Worm (Caenorhabditis elegans) whole organism, L1 larva: ENCODE results near the gene R11G1.2.

Source experiments
- C04F5.9 ChIP-seq: sonication (generic microtip); optimal IDR thresholded peaks from 2 replicates; lab custom pipeline; 2016; ENCODE audit warnings: missing genetic modification characterization, missing compliant biosample characterization
- C16A3.4 ChIP-seq: fragments of 150-350 bp; optimal IDR thresholded peaks from 2 replicates; lab custom pipeline; 2014; ENCODE audit warnings: missing biosample characterization, missing genetic modification characterization
- C34B4.2 ChIP-seq: sonication (generic microtip); optimal IDR thresholded peaks from 2 replicates; lab custom pipeline; 2017; ENCODE audit warnings: mild to moderate bottlenecking, missing genetic modification characterization, missing compliant biosample characterization
- F16B12.6 ChIP-seq: fragments of 150-350 bp; optimal IDR thresholded peaks from 2 replicates; lab custom pipeline; 2014; ENCODE audit warnings: missing biosample characterization, missing genetic modification characterization
- aha-1 ChIP-seq: fragments of 150-350 bp; optimal IDR thresholded peaks from 2 replicates; lab custom pipeline; 2014; ENCODE audit warnings: missing biosample characterization, missing genetic modification characterization
- blmp-1 ChIP-seq: fragments of 150-350 bp; optimal IDR thresholded peaks from 2 replicates; lab custom pipeline; 2014; ENCODE audit warnings: missing biosample characterization, missing genetic modification characterization
- ceh-8 ChIP-seq: fragments of 200-800 bp; sonication (Bioruptor generic); optimal IDR thresholded peaks from 2 replicates; lab custom pipeline; 2018; ENCODE audit warnings: mild to moderate bottlenecking, missing genetic modification characterization, moderate library complexity, missing compliant biosample characterization
- ceh-82 ChIP-seq, 3 experiments: fragments of 150-350 bp in 1 of 3; sonication (generic microtip) in 2 of 3; optimal IDR thresholded peaks; 2 replicates each; lab custom pipeline; 2014 to 2017; ENCODE audit warnings: missing biosample characterization in 3 of 3, missing genetic modification characterization in 3 of 3
- ceh-90 ChIP-seq: sonication (generic microtip); optimal IDR thresholded peaks from 2 replicates; lab custom pipeline; 2016; ENCODE audit warnings: missing genetic modification characterization, missing compliant biosample characterization
- ces-1 ChIP-seq: fragments of 150-350 bp; optimal IDR thresholded peaks from 2 replicates; lab custom pipeline; 2014; ENCODE audit warnings: missing biosample characterization, missing genetic modification reagents, missing genetic modification characterization
- dpl-1 ChIP-seq, 3 experiments: fragments of 150-350 bp in 2 of 3; sonication (generic microtip) in 1 of 3; optimal IDR thresholded peaks; 2 replicates each; lab custom pipeline; 2014 to 2017; ENCODE audit warnings: missing biosample characterization in 3 of 3, missing genetic modification characterization in 3 of 3, missing genetic modification reagents in 3 of 3
- dsc-1 ChIP-seq: sonication (generic microtip); optimal IDR thresholded peaks from 2 replicates; lab custom pipeline; 2016; ENCODE audit warnings: mild to moderate bottlenecking, missing genetic modification characterization, missing compliant biosample characterization
- efl-1 ChIP-seq, 4 experiments: fragments of 150-350 bp; optimal IDR thresholded peaks in 3 of 4; peaks in 1 of 4; 1 replicate in 1 of 4; 2 replicates in 3 of 4; lab custom pipeline; 2014; ENCODE audit warnings: missing biosample characterization in 2 of 4, missing genetic modification characterization in 2 of 4, missing genetic modification reagents in 2 of 4
- elt-3 ChIP-seq, 6 experiments: fragments of 150-350 bp in 1 of 6; sonication (generic microtip); optimal IDR thresholded peaks; 2 replicates each; lab custom pipeline; 2017 to 2018; ENCODE audit warnings: missing biosample characterization in 6 of 6, missing genetic modification characterization in 6 of 6, inconsistent platforms in 1 of 6
- ets-5 ChIP-seq: fragments of 200-800 bp; sonication (Bioruptor generic); IDR thresholded peaks from 2 replicates; pipeline ENCODE4 v1.3.6; 2022; ENCODE audit warnings: missing genetic modification characterization, missing compliant biosample characterization
- fos-1 ChIP-seq: fragments of 150-350 bp; optimal IDR thresholded peaks from 2 replicates; lab custom pipeline; 2014; ENCODE audit warnings: missing biosample characterization, missing genetic modification characterization
- grh-1 ChIP-seq: fragments of 200-800 bp; sonication (Bioruptor generic); IDR thresholded peaks from 2 replicates; pipeline ENCODE4 v1.3.6; 2022; ENCODE audit warnings: missing genetic modification reagents, missing genetic modification characterization, missing compliant biosample characterization
- hlh-17 ChIP-seq: fragments of 200-800 bp; sonication (Bioruptor generic); optimal IDR thresholded peaks from 2 replicates; lab custom pipeline; 2018; ENCODE audit warnings: missing genetic modification characterization, mild to moderate bottlenecking, missing compliant biosample characterization, moderate library complexity, borderline replicate concordance
- hlh-4 ChIP-seq: sonication (generic microtip); optimal IDR thresholded peaks from 2 replicates; lab custom pipeline; 2016; ENCODE audit warnings: mild to moderate bottlenecking, missing genetic modification characterization, missing compliant biosample characterization
- hpl-2 ChIP-seq: fragments of 150-350 bp; optimal IDR thresholded peaks from 2 replicates; lab custom pipeline; 2014; ENCODE audit warnings: missing biosample characterization, missing genetic modification reagents, missing genetic modification characterization
- irx-1 ChIP-seq: sonication (generic microtip); optimal IDR thresholded peaks from 2 replicates; lab custom pipeline; 2016; ENCODE audit warnings: missing genetic modification characterization, missing compliant biosample characterization
- isw-1 ChIP-seq: fragments of 200-800 bp; sonication (Bioruptor generic); IDR thresholded peaks from 2 replicates; pipeline ENCODE4 v1.3.6; 2022; ENCODE audit warnings: missing genetic modification characterization, missing compliant biosample characterization
- lin-13 ChIP-seq: fragments of 150-350 bp; optimal IDR thresholded peaks from 2 replicates; lab custom pipeline; 2014; ENCODE audit warnings: missing biosample characterization, missing genetic modification reagents, missing genetic modification characterization
- lin-14 ChIP-seq: fragments of 200-800 bp; sonication (Bioruptor generic); optimal IDR thresholded peaks from 2 replicates; lab custom pipeline; 2018; ENCODE audit warnings: mild to moderate bottlenecking, missing genetic modification characterization, moderate library complexity, missing compliant biosample characterization
- lin-15B ChIP-seq: fragments of 150-350 bp; sonication (generic microtip); optimal IDR thresholded peaks from 3 replicates; lab custom pipeline; 2014; ENCODE audit warnings: missing biosample characterization, missing genetic modification characterization
- lin-35 ChIP-seq, 2 experiments: fragments of 150-350 bp; optimal IDR thresholded peaks; 2 replicates each; lab custom pipeline; 2014; ENCODE audit warnings: missing biosample characterization in 2 of 2, missing genetic modification characterization in 2 of 2, missing genetic modification reagents in 2 of 2
- lin-39 ChIP-seq: fragments of 150-350 bp; optimal IDR thresholded peaks from 2 replicates; lab custom pipeline; 2014; ENCODE audit warnings: missing biosample characterization, missing genetic modification reagents, missing genetic modification characterization
- lir-3 ChIP-seq: sonication (generic microtip); optimal IDR thresholded peaks from 2 replicates; lab custom pipeline; 2016; ENCODE audit warnings: mild to moderate bottlenecking, missing genetic modification characterization, moderate library complexity, missing compliant biosample characterization; ENCODE audit not compliant: poor library complexity
- lsy-2 ChIP-seq, 2 experiments: fragments of 150-350 bp; optimal IDR thresholded peaks; 2 replicates each; lab custom pipeline; 2014; ENCODE audit warnings: missing biosample characterization in 2 of 2, missing genetic modification characterization in 2 of 2
- mab-9 ChIP-seq: fragments of 200-800 bp; sonication (Bioruptor generic); IDR thresholded peaks from 2 replicates; pipeline ENCODE4 v1.3.6; 2022; ENCODE audit warnings: missing genetic modification reagents, missing genetic modification characterization, missing compliant biosample characterization
- mdl-1 ChIP-seq, 2 experiments: fragments of 150-350 bp; optimal IDR thresholded peaks; 2 replicates each; lab custom pipeline; 2014 to 2017; ENCODE audit warnings: missing biosample characterization in 2 of 2, missing genetic modification characterization in 2 of 2, inconsistent platforms in 1 of 2
- nhr-237 ChIP-seq: fragments of 150-350 bp; optimal IDR thresholded peaks from 2 replicates; lab custom pipeline; 2014; ENCODE audit warnings: missing biosample characterization, missing genetic modification characterization
- nhr-71 ChIP-seq: sonication (generic microtip); optimal IDR thresholded peaks from 2 replicates; lab custom pipeline; 2016; ENCODE audit warnings: mild to moderate bottlenecking, missing genetic modification characterization, moderate library complexity, missing compliant biosample characterization
- nhr-90 ChIP-seq: sonication (generic microtip); optimal IDR thresholded peaks from 2 replicates; lab custom pipeline; 2016; ENCODE audit warnings: mild to moderate bottlenecking, missing genetic modification characterization, missing compliant biosample characterization; ENCODE audit not compliant: poor library complexity
- pax-3 ChIP-seq: fragments of 200-800 bp; sonication (Bioruptor generic); optimal IDR thresholded peaks from 2 replicates; lab custom pipeline; 2018; ENCODE audit warnings: mild to moderate bottlenecking, missing genetic modification characterization, moderate library complexity, missing compliant biosample characterization
- pqm-1 ChIP-seq: sonication (generic microtip); optimal IDR thresholded peaks from 3 replicates; lab custom pipeline; 2017; ENCODE audit warnings: missing biosample characterization, missing genetic modification characterization
- rnt-1 ChIP-seq: sonication (generic microtip); optimal IDR thresholded peaks from 2 replicates; lab custom pipeline; 2016; ENCODE audit warnings: mild to moderate bottlenecking, missing genetic modification characterization, moderate library complexity, missing compliant biosample characterization
- skn-1 ChIP-seq: fragments of 150-350 bp; optimal IDR thresholded peaks from 2 replicates; lab custom pipeline; 2014; ENCODE audit warnings: missing biosample characterization, missing genetic modification characterization
- snu-23 ChIP-seq: sonication (generic microtip); optimal IDR thresholded peaks from 2 replicates; lab custom pipeline; 2016; ENCODE audit warnings: missing genetic modification characterization, missing compliant biosample characterization
- sox-4 ChIP-seq: sonication (generic microtip); optimal IDR thresholded peaks from 2 replicates; lab custom pipeline; 2016; ENCODE audit warnings: missing genetic modification characterization, missing compliant biosample characterization
- swsn-7 ChIP-seq: sonication (generic microtip); optimal IDR thresholded peaks from 2 replicates; lab custom pipeline; 2016; ENCODE audit warnings: missing genetic modification characterization, missing compliant biosample characterization
- tbx-2 ChIP-seq: sonication (generic microtip); optimal IDR thresholded peaks from 2 replicates; lab custom pipeline; 2016; ENCODE audit warnings: missing genetic modification characterization, missing compliant biosample characterization
- tlp-1 ChIP-seq: fragments of 150-350 bp; optimal IDR thresholded peaks from 2 replicates; lab custom pipeline; 2014; ENCODE audit warnings: missing biosample characterization, missing genetic modification characterization
- unc-130 ChIP-seq: fragments of 150-350 bp; optimal IDR thresholded peaks from 2 replicates; lab custom pipeline; 2017; ENCODE audit warnings: missing biosample characterization, missing genetic modification characterization, inconsistent platforms
- unc-62 ChIP-seq: fragments of 150-350 bp; optimal IDR thresholded peaks from 2 replicates; lab custom pipeline; 2014; ENCODE audit warnings: missing biosample characterization, missing genetic modification reagents, missing genetic modification characterization
- unc-86 ChIP-seq: sonication (generic microtip); optimal IDR thresholded peaks from 2 replicates; lab custom pipeline; 2016; ENCODE audit warnings: missing genetic modification characterization, missing compliant biosample characterization
- vab-15 ChIP-seq: sonication (generic microtip); optimal IDR thresholded peaks from 2 replicates; lab custom pipeline; 2017; ENCODE audit warnings: missing genotype, mild to moderate bottlenecking, missing genetic modification characterization, missing compliant biosample characterization
- xbp-1 ChIP-seq: sonication (generic microtip); optimal IDR thresholded peaks from 2 replicates; lab custom pipeline; 2016; ENCODE audit warnings: missing genetic modification characterization, missing compliant biosample characterization
- zag-1 ChIP-seq: fragments of 150-350 bp; optimal IDR thresholded peaks from 2 replicates; lab custom pipeline; 2014; ENCODE audit warnings: missing biosample characterization, missing genetic modification characterization
- zip-4 ChIP-seq: fragments of 200-800 bp; sonication (Bioruptor generic); optimal IDR thresholded peaks from 2 replicates; lab custom pipeline; 2018; ENCODE audit warnings: mild to moderate bottlenecking, missing genetic modification characterization, moderate library complexity, missing compliant biosample characterization
- ztf-11 ChIP-seq, 2 experiments: sonication (generic microtip); optimal IDR thresholded peaks; 2 replicates each; lab custom pipeline; 2016 to 2017; ENCODE audit warnings: missing genetic modification characterization in 2 of 2, missing biosample characterization in 1 of 2, missing compliant biosample characterization in 1 of 2

R11G1.2 gene

ce11 chrX:3650100-3650809, at the start of gene R11G1.2, which contains the start of gene sax-1:
TSS of gene R11G1.2 (plus strand) at chrX:3650614.
TSS of gene sax-1 (minus strand) at chrX:3650150.
- TF ChIP-seq unc-62 (no peak), dpl-1 (GFP tag; optimal IDR thresholded peaks at IDR 0.05; lab: Kevin White, UChicago) (peak in 2 of 3 experiments; percentile 35 to 43), C34B4.2 (tag; lab: Kevin White, UChicago) (no peak), pax-3 (tag; lab: Kevin White, UChicago) (no peak), pqm-1 (no peak), rnt-1 (tag; lab: Kevin White, UChicago) (peak; percentile 52), hlh-17 (GFP tag; lab: Kevin White, UChicago) (no peak), lsy-2 (tag; optimal IDR thresholded peaks at IDR 0.05; lab: Kevin White, UChicago) (peak; percentile 58 to 59), tbx-2 (tag; lab: Kevin White, UChicago) (peak; percentile 49), vab-15 (tag; lab: Kevin White, UChicago) (no peak), lir-3 (no peak), ceh-8 (GFP tag; lab: Kevin White, UChicago) (no peak), C16A3.4 (tag; lab: Kevin White, UChicago) (peak; percentile 35), grh-1 (GFP tag; lab: Robert Waterston, UW) (no peak), swsn-7 (tag; lab: Kevin White, UChicago) (peak; percentile 60), dsc-1 (peak; percentile 27), snu-23 (GFP tag; lab: Kevin White, UChicago) (peak; percentile 64), lin-35 (GFP tag; optimal IDR thresholded peaks at IDR 0.05; lab: Kevin White, UChicago) (peak; percentile 36 to 67), ceh-82 (tag; optimal IDR thresholded peaks at IDR 0.05; lab: Kevin White, UChicago) (peak in 2 of 3 experiments; percentile 1 to 53), lin-14 (GFP tag; lab: Kevin White, UChicago) (peak; percentile 78), elt-3 (tag; optimal IDR thresholded peaks at IDR 0.05; lab: Kevin White, UChicago) (no peak), isw-1 (GFP tag; lab: Robert Waterston, UW) (peak; percentile 5; the same call in 1 of the 2 replicates), fos-1 (tag; lab: Kevin White, UChicago) (no peak), mdl-1 (tag; optimal IDR thresholded peaks at IDR 0.05; lab: Kevin White, UChicago) (peak; percentile 49 to 87), hlh-4 (no peak), lin-39 (tag; lab: Kevin White, UChicago) (peak; percentile 3), aha-1 (no peak), unc-130 (tag; lab: Kevin White, UChicago) (no peak), blmp-1 (tag; lab: Kevin White, UChicago) (peak; percentile 85), F16B12.6 (peak; percentile 89), irx-1 (tag; lab: Kevin White, UChicago) (peak; percentile 27), C04F5.9 (no peak), xbp-1 (tag; lab: Kevin White, UChicago) (peak; percentile 53), zip-4 (GFP tag; lab: Kevin White, UChicago) (no peak), ztf-11 (tag; optimal IDR thresholded peaks at IDR 0.05; lab: Kevin White, UChicago) (peak in 1 of 2 experiments; percentile 40), mab-9 (no peak), skn-1 (tag; lab: Kevin White, UChicago) (no peak), sox-4 (no peak), unc-86 (tag; lab: Kevin White, UChicago) (peak; percentile 30), lin-13 (GFP tag; lab: Kevin White, UChicago) (peak; percentile 24), ces-1 (GFP tag; lab: Kevin White, UChicago) (no peak), hpl-2 (GFP tag; lab: Kevin White, UChicago) (no peak), tlp-1 (tag; lab: Kevin White, UChicago) (no peak), nhr-90 (tag; lab: Kevin White, UChicago) (peak; percentile 43), lin-15B (no peak), nhr-71 (peak; percentile 71), zag-1 (no peak), ceh-90 (no peak), efl-1 (optimal IDR thresholded peaks at IDR 0.05; lab: Kevin White, UChicago) (peak; percentile 29 to 45), efl-1 (GFP tag; optimal IDR thresholded peaks at IDR 0.05 in 1 of 2; lab: Kevin White, UChicago) (peak; percentile 20 to 93), ets-5 (GFP tag; lab: Robert Waterston, UW) (no peak), nhr-237 (tag; lab: Kevin White, UChicago) (no peak)
